Worm (Caenorhabditis elegans): Measurements from ENCODE around the gene osm-5.
A peak's percentile ranks its signal among the peaks of the same experiment; 100 is the strongest.

Gene osm-5

DNA sequence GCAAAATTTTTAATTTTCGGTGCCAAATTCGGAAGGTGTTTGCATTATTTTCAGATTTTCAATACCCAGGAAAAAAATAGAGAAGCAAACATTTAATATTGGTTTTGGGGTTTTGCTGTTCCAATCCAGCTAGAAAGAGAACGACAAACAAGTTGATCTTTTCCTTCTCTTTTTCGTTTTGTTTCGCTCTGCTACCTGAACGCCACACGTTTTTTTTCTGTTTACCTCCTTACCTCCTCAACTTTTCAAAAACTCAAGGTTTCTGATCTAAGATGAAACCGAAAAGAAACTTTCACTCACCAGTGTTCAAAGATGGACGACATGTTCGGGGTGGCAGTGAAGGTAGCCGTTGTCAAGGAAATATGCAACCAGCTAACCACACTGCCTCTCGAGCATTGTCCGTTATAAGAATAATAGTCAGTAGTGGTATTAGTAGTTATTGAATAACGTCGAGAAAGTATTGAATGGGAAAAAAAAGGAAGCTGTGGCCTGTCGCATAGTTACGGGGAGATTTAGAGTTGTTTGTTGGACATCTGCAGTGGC, 14.5 kb upstream of the osm-5 start:
- TF ChIP-seq him-1 (tag; optimal IDR thresholded peaks at IDR 0.05) (no peak), dao-5 (tag; optimal IDR thresholded peaks at IDR 0.05) (no peak), W03F9.2 (tag; optimal IDR thresholded peaks at IDR 0.05) (no peak)

DNA sequence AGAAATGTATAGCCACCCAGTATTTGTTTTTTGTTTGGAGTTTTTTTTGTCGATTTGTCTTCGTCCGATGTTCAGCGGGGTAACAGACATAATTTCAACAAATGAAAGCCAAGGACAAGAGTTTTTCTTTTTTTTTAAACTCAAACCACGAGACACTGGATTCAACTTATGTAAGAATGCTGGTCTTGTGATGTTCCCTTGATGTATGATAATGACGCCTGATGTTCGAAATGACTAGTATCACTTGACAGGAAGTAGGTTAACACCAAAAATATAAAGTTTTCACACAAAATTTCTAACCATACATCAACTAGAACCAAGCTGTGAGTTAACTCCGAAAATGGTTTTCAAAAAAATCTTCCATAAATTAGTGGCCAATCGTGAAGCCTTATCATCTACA, 13.9 kb upstream of the osm-5 start:
- TF ChIP-seq W03F9.2 (tag; optimal IDR thresholded peaks at IDR 0.05) (no peak), him-1 (tag; optimal IDR thresholded peaks at IDR 0.05) (no peak), dao-5 (tag; optimal IDR thresholded peaks at IDR 0.05) (no peak)

DNA sequence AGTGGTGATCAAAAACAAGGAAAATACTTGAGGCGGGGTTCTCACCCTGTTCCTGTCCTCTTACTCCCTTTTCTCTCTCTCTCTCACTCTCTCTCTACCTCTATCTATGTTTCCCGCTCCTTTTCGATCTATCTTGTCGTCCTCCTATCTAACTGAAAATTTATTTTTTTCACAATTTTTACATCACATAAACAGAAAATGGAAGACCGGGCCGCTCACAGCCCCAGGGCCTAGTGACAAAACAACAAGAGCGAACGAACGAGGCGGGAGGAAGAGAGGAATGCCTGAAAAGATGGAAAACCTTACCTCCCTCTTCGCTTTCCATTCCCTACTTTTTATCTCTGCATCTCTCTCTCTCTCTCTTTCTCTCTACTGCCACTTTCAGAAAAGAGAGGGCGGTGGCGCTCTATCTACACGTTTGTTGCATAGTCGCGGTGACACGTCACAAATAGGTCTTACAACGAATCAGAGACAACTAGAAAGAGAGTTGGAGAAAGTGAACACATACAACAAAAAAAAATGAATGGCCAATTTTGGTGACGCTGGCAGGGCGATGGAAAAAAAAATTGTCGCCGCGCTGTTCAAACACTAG, 13.2 kb upstream of the osm-5 start:
- TF ChIP-seq W03F9.2 (tag; optimal IDR thresholded peaks at IDR 0.05) (no peak), dao-5 (tag; optimal IDR thresholded peaks at IDR 0.05) (no peak), him-1 (tag; optimal IDR thresholded peaks at IDR 0.05) (no peak)

DNA sequence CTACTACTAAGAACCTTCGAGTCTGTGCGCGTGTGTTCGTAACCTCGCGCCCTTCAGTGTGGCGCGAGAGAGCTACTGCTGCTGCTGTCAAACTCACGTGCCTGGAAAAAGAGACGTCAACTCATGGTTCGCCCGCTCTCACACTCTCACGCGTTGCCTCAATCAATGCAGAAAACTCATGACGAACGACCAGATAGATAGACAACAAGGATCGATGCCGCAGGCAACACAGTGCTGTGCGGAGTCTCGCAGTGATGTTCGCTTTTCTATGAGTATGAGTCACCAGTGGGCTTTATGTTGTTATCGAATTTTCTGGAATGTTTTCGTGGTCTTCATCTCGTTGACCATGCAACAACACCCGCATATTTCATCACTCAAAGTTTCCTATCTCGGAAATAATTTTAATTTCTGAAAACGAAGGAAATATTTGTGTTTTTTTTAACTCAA, 12.5 kb upstream of the osm-5 start:
- TF ChIP-seq W03F9.2 (tag; optimal IDR thresholded peaks at IDR 0.05) (peak; percentile 53), him-1 (tag; optimal IDR thresholded peaks at IDR 0.05) (peak; percentile 73), dao-5 (tag; optimal IDR thresholded peaks at IDR 0.05) (no peak)

DNA sequence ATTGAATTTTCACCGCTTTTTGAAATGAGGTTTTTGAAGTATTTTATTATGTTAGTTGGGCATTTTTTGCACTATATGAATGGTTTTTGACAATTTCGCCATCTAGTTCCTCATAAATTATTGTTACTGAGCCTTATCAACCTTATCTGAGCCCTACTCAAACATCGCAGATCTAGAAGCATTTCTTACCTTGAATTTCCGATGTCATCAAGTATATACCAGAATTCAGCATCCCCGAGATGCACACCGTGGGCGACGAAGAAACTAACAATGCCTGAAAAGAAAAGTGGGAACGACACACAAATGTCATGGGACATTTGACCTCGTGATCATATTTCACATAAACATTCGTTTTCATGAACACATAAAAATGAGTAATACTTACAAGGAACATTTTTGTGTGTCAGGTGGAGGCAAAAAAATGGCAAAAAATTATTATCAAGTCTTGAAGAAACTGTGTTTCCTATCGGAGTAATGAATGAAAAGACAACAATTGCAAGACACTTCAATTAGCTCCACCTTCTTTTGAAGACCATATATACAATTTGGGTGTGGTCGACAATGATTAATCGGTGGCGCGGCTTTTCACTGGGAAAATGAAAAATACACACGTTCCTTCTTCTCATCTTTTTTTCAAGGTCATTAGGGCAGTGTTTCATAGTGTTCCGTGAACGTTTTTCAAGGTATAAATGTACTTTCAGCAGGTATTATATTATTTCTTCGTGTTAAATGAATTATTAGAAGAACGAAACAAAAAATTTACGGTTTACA, 11.6 kb upstream of the osm-5 start:
- TF ChIP-seq W03F9.2 (tag; optimal IDR thresholded peaks at IDR 0.05): no peak
- TF ChIP-seq him-1 (tag; optimal IDR thresholded peaks at IDR 0.05): no peak
- no peak for TF ChIP-seq dao-5 (tag; optimal IDR thresholded peaks at IDR 0.05)

DNA sequence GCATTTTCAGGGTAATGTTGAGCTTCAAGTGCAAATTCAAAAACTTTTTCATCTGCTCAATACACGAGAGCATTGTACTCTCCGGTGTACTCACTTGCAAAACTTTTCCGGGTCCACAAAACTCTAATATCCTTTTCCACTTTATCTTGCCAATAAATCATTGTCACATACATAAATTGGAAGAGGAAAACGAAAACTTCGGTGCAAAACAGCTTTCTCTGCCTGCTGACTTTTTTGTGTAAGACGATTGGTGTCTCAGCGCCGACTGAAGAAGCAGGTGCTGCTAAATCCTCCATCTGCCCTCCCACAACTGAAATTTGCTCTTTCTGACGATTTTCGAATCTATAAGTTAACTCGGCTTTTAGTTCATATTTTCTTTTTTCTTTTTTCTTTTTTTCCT, 8.6 kb upstream of the osm-5 start:
- TF ChIP-seq dao-5 (tag; optimal IDR thresholded peaks at IDR 0.05): no peak
- TF ChIP-seq W03F9.2 (tag; optimal IDR thresholded peaks at IDR 0.05): no peak

DNA sequence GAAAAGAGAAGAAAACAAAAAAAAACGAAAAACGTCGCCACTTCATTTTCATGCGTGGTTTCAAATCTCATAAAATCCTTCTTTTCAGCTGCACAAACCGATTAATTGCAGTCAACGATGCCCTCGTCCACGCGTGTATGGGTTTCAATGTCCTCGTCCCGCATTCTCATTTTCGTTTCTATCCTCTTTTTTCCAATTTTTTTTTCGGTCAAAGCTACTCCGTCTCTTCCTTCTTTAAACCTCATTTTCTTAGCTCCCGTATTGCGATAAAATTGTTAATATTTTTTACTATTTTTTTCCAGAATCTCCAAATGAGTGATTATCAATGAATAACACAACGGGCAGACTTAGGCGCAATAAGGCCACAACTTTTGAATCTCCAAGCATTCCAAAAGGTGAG, 7.9 kb upstream of the osm-5 start, which contains the start of gene aakg-3:
Gene aakg-3 (plus strand): TSS at position 301 of the 400 bp plus-strand sequence.
- no peak for TF ChIP-seq him-1 (tag; optimal IDR thresholded peaks at IDR 0.05)
- TF ChIP-seq dao-5 (tag; optimal IDR thresholded peaks at IDR 0.05): no peak
- TF ChIP-seq W03F9.2 (tag; optimal IDR thresholded peaks at IDR 0.05): no peak

DNA sequence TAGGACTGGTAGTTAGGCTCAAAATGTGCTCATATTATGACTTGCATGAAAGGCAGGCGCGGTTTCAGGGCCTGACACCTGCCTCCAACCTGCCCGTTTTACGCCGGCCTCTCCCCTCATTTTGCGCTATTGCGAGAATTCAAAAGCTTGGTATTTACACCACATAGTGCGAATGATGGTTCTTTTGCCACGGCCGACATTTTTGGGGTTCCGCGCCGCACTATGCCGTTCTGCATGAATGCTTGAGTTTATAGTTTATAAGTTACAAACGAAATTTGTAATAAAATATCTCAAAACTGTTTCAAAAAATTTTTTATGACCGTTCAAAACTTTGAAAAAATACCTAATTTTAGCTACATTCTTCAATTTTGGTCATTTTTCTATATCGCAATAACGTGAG, 6.0 kb upstream of the osm-5 start:
- TF ChIP-seq W03F9.2 (tag; optimal IDR thresholded peaks at IDR 0.05) (no peak), dao-5 (tag; optimal IDR thresholded peaks at IDR 0.05) (no peak), him-1 (tag; optimal IDR thresholded peaks at IDR 0.05) (no peak)

DNA sequence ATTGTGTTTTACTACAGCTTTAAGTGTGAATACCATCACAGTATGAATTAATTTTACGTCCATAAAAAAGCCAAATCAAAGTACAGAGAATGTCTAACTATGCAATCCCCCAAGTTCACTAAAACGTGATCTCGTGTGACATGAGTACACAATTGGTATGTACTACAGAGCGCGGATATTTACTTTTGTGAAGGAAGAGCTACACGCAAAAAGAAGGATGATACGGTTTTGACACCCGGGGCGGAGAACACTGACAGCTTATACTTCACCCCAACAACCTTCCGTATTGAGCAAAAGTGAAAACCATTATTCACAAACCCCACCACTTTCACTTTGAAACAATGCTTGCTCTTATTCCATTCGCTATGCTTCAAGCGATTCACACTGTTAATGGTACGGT, 2.3 kb upstream of the osm-5 start, which contains the start of gene nspg-5:
Gene nspg-5 (plus strand): TSS at position 301 of the 400 bp plus-strand sequence.
- no peak for TF ChIP-seq W03F9.2 (tag; optimal IDR thresholded peaks at IDR 0.05)
- TF ChIP-seq dao-5 (tag; optimal IDR thresholded peaks at IDR 0.05): no peak
- TF ChIP-seq him-1 (tag; optimal IDR thresholded peaks at IDR 0.05): no peak

DNA sequence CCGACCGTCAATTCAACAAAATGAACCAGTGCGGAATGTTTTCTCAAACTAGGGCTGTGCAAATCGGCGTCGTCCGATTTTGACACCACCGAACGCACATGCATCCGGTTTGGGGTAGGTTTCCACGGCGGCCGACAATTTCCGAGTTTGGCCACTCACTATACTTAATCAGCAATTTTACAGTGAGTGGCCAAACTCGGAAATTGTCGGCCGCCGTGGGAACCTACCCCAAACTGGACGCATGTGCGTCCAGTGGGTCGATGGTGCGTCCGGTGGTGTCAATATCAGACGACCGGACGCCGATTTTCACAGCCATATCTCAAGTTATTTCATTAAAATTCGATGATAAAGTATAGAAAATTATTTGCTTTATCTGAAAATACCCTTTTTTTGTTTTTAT, 6.1 kb downstream of the osm-5 start:
- TF ChIP-seq W03F9.2 (tag; optimal IDR thresholded peaks at IDR 0.05) (no peak), dao-5 (tag; optimal IDR thresholded peaks at IDR 0.05) (no peak), him-1 (tag; optimal IDR thresholded peaks at IDR 0.05) (no peak)

DNA sequence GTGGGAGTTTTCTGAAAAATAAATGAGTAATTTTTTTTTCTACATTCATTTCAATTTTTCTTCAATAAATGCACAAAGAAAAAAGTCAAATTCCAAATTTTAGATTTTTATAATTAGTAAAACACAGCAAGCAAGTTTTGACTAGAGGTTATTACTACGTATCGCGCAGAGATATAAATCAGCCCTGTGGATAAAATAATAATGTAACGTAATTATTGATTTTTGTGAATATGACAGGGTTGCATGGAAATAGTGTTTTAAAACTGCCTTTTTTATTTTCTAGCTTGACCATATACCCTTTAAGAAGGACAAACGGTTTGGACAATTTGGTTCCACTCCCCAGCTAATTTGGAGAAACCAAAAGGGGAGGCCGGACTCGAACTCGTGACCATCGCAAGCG, 12.3 kb downstream of the osm-5 start:
- no peak for TF ChIP-seq him-1 (tag; optimal IDR thresholded peaks at IDR 0.05)
- TF ChIP-seq W03F9.2 (tag; optimal IDR thresholded peaks at IDR 0.05): no peak
- no peak for TF ChIP-seq dao-5 (tag; optimal IDR thresholded peaks at IDR 0.05)

DNA sequence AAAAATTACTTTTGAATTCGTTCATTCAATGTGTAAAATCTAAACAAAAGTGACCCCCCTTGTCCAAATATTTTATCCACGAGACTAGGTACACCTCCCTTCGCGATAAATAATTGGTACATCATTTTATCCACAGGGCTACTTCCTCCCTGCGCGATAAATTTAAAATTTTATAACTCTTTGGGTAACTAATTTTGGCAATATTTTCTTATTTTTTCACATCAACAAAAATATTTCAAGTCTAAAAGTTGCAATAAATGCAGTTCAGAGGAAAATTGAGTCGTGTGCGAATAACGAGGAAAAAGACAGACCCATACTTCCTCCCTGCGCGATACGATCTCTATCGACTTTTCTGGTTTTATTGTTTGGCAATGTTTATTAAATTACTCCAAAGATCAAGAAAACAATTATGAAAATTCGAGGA, 12.9 kb downstream of the osm-5 start:
- TF ChIP-seq dao-5 (tag; optimal IDR thresholded peaks at IDR 0.05) (peak; percentile 68), him-1 (tag; optimal IDR thresholded peaks at IDR 0.05) (peak; percentile 99), W03F9.2 (tag; optimal IDR thresholded peaks at IDR 0.05) (peak; percentile 98)

DNA sequence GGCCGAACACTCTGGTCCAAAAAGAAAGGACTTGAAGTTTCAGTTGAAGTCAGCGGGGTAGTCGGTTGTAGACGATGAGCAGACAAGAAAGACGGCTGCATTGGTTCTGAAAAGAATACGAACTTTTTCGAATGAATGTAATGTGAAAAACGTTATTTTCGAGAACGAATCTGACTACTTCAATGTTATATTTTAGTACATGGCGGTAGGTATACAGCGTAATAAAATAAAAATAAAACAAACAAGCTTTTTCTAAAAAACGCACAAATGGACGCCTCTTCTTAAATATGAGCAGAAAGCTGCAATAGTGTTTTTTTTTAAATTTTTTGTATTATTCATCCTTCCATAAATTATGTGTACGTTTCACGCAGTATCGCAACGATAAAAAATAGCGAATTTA, 15.6 kb downstream of the osm-5 start, which contains the start of gene Y41G9A.17:
Gene Y41G9A.17 (minus strand): TSS at position 101 of the 400 bp plus-strand sequence.
- no peak for TF ChIP-seq W03F9.2 (tag; optimal IDR thresholded peaks at IDR 0.05)
- TF ChIP-seq him-1 (tag; optimal IDR thresholded peaks at IDR 0.05): no peak
- TF ChIP-seq dao-5 (tag; optimal IDR thresholded peaks at IDR 0.05): no peak

DNA sequence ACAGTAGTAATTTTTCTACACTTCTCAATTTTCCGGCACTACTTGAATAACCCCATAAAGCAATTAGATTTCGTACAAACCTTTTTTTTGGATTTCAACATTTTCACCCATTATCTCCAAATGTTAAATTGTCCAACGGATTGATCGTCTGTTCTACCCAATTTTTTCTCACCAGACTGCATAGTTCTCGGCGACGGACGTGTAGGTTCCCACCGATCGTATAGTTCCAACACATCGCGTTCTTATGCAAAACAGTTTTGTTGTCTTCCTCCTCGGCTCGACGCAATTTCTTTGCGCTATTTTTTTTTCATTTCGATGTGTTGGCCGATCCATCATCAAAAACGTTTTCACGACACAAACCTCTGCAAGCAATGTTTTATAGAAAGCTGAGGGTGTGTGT, 19.6 kb downstream of the osm-5 start, which contains the start of gene Y41G9A.6:
Gene Y41G9A.6 (minus strand): TSS at position 101 of the 400 bp plus-strand sequence.
- no peak for TF ChIP-seq him-1 (tag; optimal IDR thresholded peaks at IDR 0.05)
- no peak for TF ChIP-seq W03F9.2 (tag; optimal IDR thresholded peaks at IDR 0.05)
- no peak for TF ChIP-seq dao-5 (tag; optimal IDR thresholded peaks at IDR 0.05)
